Worm (Caenorhabditis elegans) whole organism, young adult: ENCODE data around the gene str-111.

ENCODE experiments used
- F39B2.1 ChIP-seq: fragments of 200-800 bp; sonication (Bioruptor generic); IDR thresholded peaks from 2 replicates; pipeline ENCODE4 v1.3.6; 2022; ENCODE audit warnings: missing genetic modification reagents, missing genetic modification characterization, missing compliant biosample characterization
- F57A8.1 ChIP-seq: fragments of 200-800 bp; sonication (Bioruptor generic); optimal IDR thresholded peaks from 2 replicates; lab custom pipeline; 2018; ENCODE audit warnings: mild to moderate bottlenecking, missing genetic modification characterization, moderate library complexity, missing compliant biosample characterization
- ceh-58 ChIP-seq: fragments of 200-800 bp; sonication (Bioruptor generic); IDR thresholded peaks from 2 replicates; pipeline ENCODE4 v1.3.6; 2022; ENCODE audit warnings: missing genetic modification characterization, missing compliant biosample characterization
- fkh-3 ChIP-seq: sonication (generic microtip); optimal IDR thresholded peaks from 2 replicates; lab custom pipeline; 2016; ENCODE audit warnings: mild to moderate bottlenecking, missing genetic modification characterization, missing compliant biosample characterization
- nhr-120 ChIP-seq: fragments of 200-800 bp; sonication (Bioruptor generic); IDR thresholded peaks from 2 replicates; pipeline ENCODE4 v1.3.6; 2022; ENCODE audit warnings: missing genetic modification characterization, missing compliant biosample characterization

DNA sequence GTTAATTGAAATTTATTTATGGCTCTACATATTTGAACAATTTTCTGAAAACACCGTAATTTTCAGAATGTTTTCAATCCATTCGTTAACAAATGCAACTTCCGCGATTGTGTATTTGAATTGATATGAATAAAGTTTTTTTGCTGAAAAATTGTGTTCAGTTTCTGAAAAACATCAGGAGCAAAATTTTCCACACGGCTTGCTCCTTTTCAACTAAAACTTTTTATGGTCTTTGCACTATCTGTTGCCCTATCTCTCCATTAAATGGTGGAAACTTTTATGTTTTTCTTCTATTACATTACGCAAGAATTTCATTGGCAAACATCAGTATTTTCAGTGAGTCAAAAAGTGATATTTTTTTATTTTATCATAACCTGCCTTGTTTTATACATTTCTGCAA, 20.1 kb downstream of the str-111 start, which contains the start of gene F10A3.4:
- no peak for TF ChIP-seq F39B2.1 (GFP tag; lab: Robert Waterston, UW)
- no peak for TF ChIP-seq fkh-3
- no peak for TF ChIP-seq nhr-120 (GFP tag; lab: Robert Waterston, UW)
- no peak for TF ChIP-seq F57A8.1 (GFP tag; lab: Kevin White, UChicago)
- no peak for TF ChIP-seq ceh-58
